Worm (Caenorhabditis elegans) whole organism, mixed stage, embryonic: ENCODE measurements around the gene ZK675.4.

Source experiments
- blmp-1 ChIP-seq: fragments of 150-350 bp; optimal IDR thresholded peaks from 2 replicates; lab custom pipeline; 2014; ENCODE audit warnings: missing biosample characterization, missing genetic modification characterization
- ces-1 ChIP-seq: fragments of 150-350 bp; optimal IDR thresholded peaks from 2 replicates; lab custom pipeline; 2014; ENCODE audit warnings: missing biosample characterization, missing genetic modification reagents, missing genetic modification characterization
- elt-3 ChIP-seq: fragments of 150-350 bp; optimal IDR thresholded peaks from 2 replicates; lab custom pipeline; 2014; ENCODE audit warnings: missing biosample characterization, missing genetic modification characterization
- lin-32 ChIP-seq: fragments of 200-800 bp; sonication (Bioruptor generic); optimal IDR thresholded peaks from 2 replicates; lab custom pipeline; 2018; ENCODE audit warnings: mild to moderate bottlenecking, missing genetic modification characterization, missing compliant biosample characterization
- mep-1 ChIP-seq: fragments of 150-350 bp; optimal IDR thresholded peaks from 2 replicates; lab custom pipeline; 2017; ENCODE audit warnings: missing biosample characterization, missing genetic modification reagents, missing genetic modification characterization, inconsistent platforms
- mls-2 ChIP-seq: sonication (generic microtip); optimal IDR thresholded peaks from 2 replicates; lab custom pipeline; 2016; ENCODE audit warnings: mild to moderate bottlenecking, missing genetic modification characterization, moderate library complexity, missing compliant biosample characterization
- nhr-2 ChIP-seq: fragments of 150-350 bp; optimal IDR thresholded peaks from 2 replicates; lab custom pipeline; 2014; ENCODE audit warnings: missing biosample characterization, missing genetic modification characterization
- nhr-237 ChIP-seq: fragments of 150-350 bp; optimal IDR thresholded peaks from 2 replicates; lab custom pipeline; 2014; ENCODE audit warnings: missing biosample characterization, missing genetic modification characterization
- nhr-76 ChIP-seq: sonication (generic microtip); optimal IDR thresholded peaks from 2 replicates; lab custom pipeline; 2017; ENCODE audit warnings: missing biosample characterization, missing genetic modification characterization
- sem-2 ChIP-seq: fragments of 200-800 bp; sonication (Bioruptor generic); optimal IDR thresholded peaks from 2 replicates; lab custom pipeline; 2018; ENCODE audit warnings: mild to moderate bottlenecking, missing genetic modification characterization, missing compliant biosample characterization
- sptf-1 ChIP-seq: sonication (generic microtip); optimal IDR thresholded peaks from 2 replicates; lab custom pipeline; 2017; ENCODE audit warnings: mild to moderate bottlenecking, missing genetic modification characterization, moderate library complexity, missing compliant biosample characterization
- unc-39 ChIP-seq: fragments of 150-350 bp; optimal IDR thresholded peaks from 2 replicates; lab custom pipeline; 2014; ENCODE audit warnings: missing biosample characterization, missing genetic modification characterization
- unc-62 ChIP-seq: fragments of 150-350 bp; optimal IDR thresholded peaks from 2 replicates; lab custom pipeline; 2014; ENCODE audit warnings: missing biosample characterization, missing genetic modification reagents, missing genetic modification characterization
- ztf-11 ChIP-seq: fragments of 150-350 bp; optimal IDR thresholded peaks from 2 replicates; lab custom pipeline; 2014; ENCODE audit warnings: missing biosample characterization, missing genetic modification characterization

DNA sequence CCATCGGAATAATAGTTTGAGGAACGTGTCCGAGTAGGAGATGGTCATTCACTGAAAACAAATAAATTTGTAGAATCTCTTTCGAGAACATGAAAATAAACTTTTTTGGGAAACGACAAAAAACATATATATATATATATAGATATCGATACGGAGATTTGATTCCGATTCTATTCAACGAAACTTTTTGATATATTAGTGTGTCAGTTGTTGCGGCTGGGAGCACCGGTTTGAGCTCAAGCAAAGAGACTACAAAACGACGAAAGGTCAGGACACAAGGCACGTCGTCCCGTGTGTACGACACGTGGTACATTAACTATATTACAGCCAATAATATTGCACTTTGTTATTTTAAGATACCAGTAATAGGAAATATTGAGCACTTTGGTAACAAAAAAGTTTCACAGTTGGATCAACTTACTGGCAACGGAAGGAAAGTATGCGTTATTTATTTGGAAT lies 3.5 kb upstream of the ZK675.4 start, which contains the start of gene best-23:
- TF ChIP-seq sem-2 (no peak), unc-39 (tag; lab: Kevin White, UChicago) (no peak), mls-2 (tag; lab: Kevin White, UChicago) (no peak), unc-62 (GFP tag; lab: Kevin White, UChicago) (no peak), nhr-237 (tag; lab: Kevin White, UChicago) (no peak), ztf-11 (tag; lab: Kevin White, UChicago) (no peak), nhr-2 (tag; lab: Kevin White, UChicago) (no peak), ces-1 (GFP tag; lab: Kevin White, UChicago) (no peak), elt-3 (tag; lab: Kevin White, UChicago) (no peak), mep-1 (no peak), lin-32 (GFP tag; lab: Kevin White, UChicago) (no peak), blmp-1 (tag; lab: Kevin White, UChicago) (no peak), sptf-1 (tag; lab: Kevin White, UChicago) (no peak), nhr-76 (tag; lab: Kevin White, UChicago) (no peak)
